Worm (Caenorhabditis elegans) whole organism, mixed stage, embryonic: ENCODE data around the gene C46F11.6.

Experiments used
- M03D4.4 ChIP-seq: sonication (generic microtip); optimal IDR thresholded peaks from 2 replicates; lab custom pipeline; 2017; ENCODE audit warnings: mild to moderate bottlenecking, missing genetic modification characterization, missing compliant biosample characterization
- bed-3 ChIP-seq: fragments of 200-800 bp; sonication (Bioruptor generic); optimal IDR thresholded peaks from 3 replicates; lab custom pipeline; 2018; ENCODE audit warnings: mild to moderate bottlenecking, missing genetic modification characterization, moderate library complexity, missing compliant biosample characterization
- blmp-1 ChIP-seq: fragments of 150-350 bp; optimal IDR thresholded peaks from 2 replicates; lab custom pipeline; 2014; ENCODE audit warnings: missing biosample characterization, missing genetic modification characterization
- ceh-39 ChIP-seq: fragments of 150-350 bp; optimal IDR thresholded peaks from 2 replicates; lab custom pipeline; 2014; ENCODE audit warnings: missing biosample characterization, missing genetic modification characterization
- ceh-43 ChIP-seq: fragments of 200-800 bp; sonication (Bioruptor generic); optimal IDR thresholded peaks from 2 replicates; lab custom pipeline; 2018; ENCODE audit warnings: mild to moderate bottlenecking, missing genetic modification characterization, moderate library complexity, missing compliant biosample characterization
- ceh-83 ChIP-seq: fragments of 200-800 bp; sonication (Bioruptor generic); optimal IDR thresholded peaks from 2 replicates; lab custom pipeline; 2018; ENCODE audit warnings: mild to moderate bottlenecking, missing genetic modification characterization, missing compliant biosample characterization
- ces-1 ChIP-seq: fragments of 150-350 bp; optimal IDR thresholded peaks from 2 replicates; lab custom pipeline; 2014; ENCODE audit warnings: missing biosample characterization, missing genetic modification reagents, missing genetic modification characterization
- cnd-1 ChIP-seq: fragments of 200-800 bp; sonication (Bioruptor generic); optimal IDR thresholded peaks from 2 replicates; lab custom pipeline; 2018; ENCODE audit warnings: mild to moderate bottlenecking, missing genetic modification characterization, missing compliant biosample characterization
- drap-1 ChIP-seq: fragments of 200-800 bp; sonication (Bioruptor generic); optimal IDR thresholded peaks from 3 replicates; lab custom pipeline; 2018; ENCODE audit warnings: mild to moderate bottlenecking, missing genetic modification characterization, missing compliant biosample characterization
- elt-1 ChIP-seq: sonication (generic microtip); optimal IDR thresholded peaks from 2 replicates; lab custom pipeline; 2017; ENCODE audit warnings: missing genetic modification characterization, mild to moderate bottlenecking, missing compliant biosample characterization, antibody characterized with exemption, moderate library complexity, borderline replicate concordance; ENCODE audit not compliant: insufficient read depth
- elt-3 ChIP-seq: fragments of 150-350 bp; optimal IDR thresholded peaks from 2 replicates; lab custom pipeline; 2014; ENCODE audit warnings: missing biosample characterization, missing genetic modification characterization
- flh-1 ChIP-seq: fragments of 200-800 bp; sonication (Bioruptor generic); optimal IDR thresholded peaks from 2 replicates; lab custom pipeline; 2018; ENCODE audit warnings: mild to moderate bottlenecking, missing genetic modification characterization, moderate library complexity, missing compliant biosample characterization
- ham-2 ChIP-seq: fragments of 200-800 bp; sonication (Bioruptor generic); optimal IDR thresholded peaks from 2 replicates; lab custom pipeline; 2018; ENCODE audit warnings: mild to moderate bottlenecking, missing genetic modification characterization, missing compliant biosample characterization
- hlh-1 ChIP-seq: fragments of 150-350 bp; optimal IDR thresholded peaks from 2 replicates; lab custom pipeline; 2014; ENCODE audit warnings: missing biosample characterization, missing genetic modification reagents, missing genetic modification characterization
- lin-13 ChIP-seq: fragments of 150-350 bp; optimal IDR thresholded peaks from 2 replicates; lab custom pipeline; 2014; ENCODE audit warnings: missing biosample characterization, missing genetic modification characterization
- lin-32 ChIP-seq: fragments of 200-800 bp; sonication (Bioruptor generic); optimal IDR thresholded peaks from 2 replicates; lab custom pipeline; 2018; ENCODE audit warnings: mild to moderate bottlenecking, missing genetic modification characterization, missing compliant biosample characterization
- lsy-2 ChIP-seq: fragments of 150-350 bp; optimal IDR thresholded peaks from 2 replicates; lab custom pipeline; 2014; ENCODE audit warnings: missing biosample characterization, missing genetic modification characterization
- mab-5 ChIP-seq: fragments of 150-350 bp; optimal IDR thresholded peaks from 2 replicates; lab custom pipeline; 2014; ENCODE audit warnings: missing biosample characterization, missing genetic modification characterization
- mep-1 ChIP-seq: fragments of 150-350 bp; optimal IDR thresholded peaks from 2 replicates; lab custom pipeline; 2017; ENCODE audit warnings: missing biosample characterization, missing genetic modification reagents, missing genetic modification characterization, inconsistent platforms
- mls-2 ChIP-seq: sonication (generic microtip); optimal IDR thresholded peaks from 2 replicates; lab custom pipeline; 2016; ENCODE audit warnings: mild to moderate bottlenecking, missing genetic modification characterization, moderate library complexity, missing compliant biosample characterization
- nhr-12 ChIP-seq: fragments of 150-350 bp; optimal IDR thresholded peaks from 2 replicates; lab custom pipeline; 2014; ENCODE audit warnings: missing biosample characterization, missing genetic modification characterization
- nhr-2 ChIP-seq: fragments of 150-350 bp; optimal IDR thresholded peaks from 2 replicates; lab custom pipeline; 2014; ENCODE audit warnings: missing biosample characterization, missing genetic modification characterization
- nhr-76 ChIP-seq: sonication (generic microtip); optimal IDR thresholded peaks from 2 replicates; lab custom pipeline; 2017; ENCODE audit warnings: missing biosample characterization, missing genetic modification characterization
- pha-4 ChIP-seq: fragments of 150-350 bp; optimal IDR thresholded peaks from 2 replicates; lab custom pipeline; 2018; ENCODE audit warnings: missing biosample characterization, missing genetic modification reagents, missing genetic modification characterization
- sem-2 ChIP-seq: fragments of 200-800 bp; sonication (Bioruptor generic); optimal IDR thresholded peaks from 2 replicates; lab custom pipeline; 2018; ENCODE audit warnings: mild to moderate bottlenecking, missing genetic modification characterization, missing compliant biosample characterization
- snpc-4 ChIP-seq: fragments of 150-350 bp; optimal IDR thresholded peaks from 2 replicates; lab custom pipeline; 2014; ENCODE audit warnings: missing biosample characterization, missing genetic modification characterization
- sptf-1 ChIP-seq: sonication (generic microtip); optimal IDR thresholded peaks from 2 replicates; lab custom pipeline; 2017; ENCODE audit warnings: mild to moderate bottlenecking, missing genetic modification characterization, moderate library complexity, missing compliant biosample characterization
- tbx-8 ChIP-seq: fragments of 200-800 bp; sonication (Bioruptor generic); optimal IDR thresholded peaks from 2 replicates; lab custom pipeline; 2018; ENCODE audit warnings: mild to moderate bottlenecking, missing genetic modification characterization, moderate library complexity, missing compliant biosample characterization
- unc-39 ChIP-seq: fragments of 150-350 bp; optimal IDR thresholded peaks from 2 replicates; lab custom pipeline; 2014; ENCODE audit warnings: missing biosample characterization, missing genetic modification characterization
- unc-62 ChIP-seq: fragments of 150-350 bp; optimal IDR thresholded peaks from 2 replicates; lab custom pipeline; 2014; ENCODE audit warnings: missing biosample characterization, missing genetic modification reagents, missing genetic modification characterization
- zip-8 ChIP-seq: fragments of 150-350 bp; optimal IDR thresholded peaks from 2 replicates; lab custom pipeline; 2014; ENCODE audit warnings: missing biosample characterization, missing genetic modification characterization
- ztf-11 ChIP-seq: fragments of 150-350 bp; optimal IDR thresholded peaks from 2 replicates; lab custom pipeline; 2014; ENCODE audit warnings: missing biosample characterization, missing genetic modification characterization

Gene C46F11.6

ce11 chrIII:3630337-3630736 is 39.9 kb downstream of the C46F11.6 start, which contains the start of gene mrps-31:
Gene mrps-31 (minus strand): TSS chrIII:3630372.
- TF ChIP-seq ces-1 (GFP tag; lab: Kevin White, UChicago) (no peak), hlh-1 (tag; lab: Kevin White, UChicago) (peak; percentile 9), mep-1 (tag; lab: Kevin White, UChicago) (peak; percentile 30), lin-13 (tag; lab: Kevin White, UChicago) (no peak), blmp-1 (tag; lab: Kevin White, UChicago) (no peak), tbx-8 (GFP tag; lab: Kevin White, UChicago) (no peak), elt-3 (no peak), drap-1 (GFP tag; lab: Kevin White, UChicago) (no peak), snpc-4 (tag; lab: Kevin White, UChicago) (no peak), ztf-11 (tag; lab: Kevin White, UChicago) (no peak), nhr-76 (tag; lab: Kevin White, UChicago) (no peak), mls-2 (tag; lab: Kevin White, UChicago) (no peak), sptf-1 (tag; lab: Kevin White, UChicago) (no peak), pha-4 (tag; lab: Kevin White, UChicago) (no peak), cnd-1 (no peak), ceh-83 (no peak), bed-3 (GFP tag; lab: Kevin White, UChicago) (no peak)
- TF ChIP-seq, all 35 proteins: peak for 2

DNA sequence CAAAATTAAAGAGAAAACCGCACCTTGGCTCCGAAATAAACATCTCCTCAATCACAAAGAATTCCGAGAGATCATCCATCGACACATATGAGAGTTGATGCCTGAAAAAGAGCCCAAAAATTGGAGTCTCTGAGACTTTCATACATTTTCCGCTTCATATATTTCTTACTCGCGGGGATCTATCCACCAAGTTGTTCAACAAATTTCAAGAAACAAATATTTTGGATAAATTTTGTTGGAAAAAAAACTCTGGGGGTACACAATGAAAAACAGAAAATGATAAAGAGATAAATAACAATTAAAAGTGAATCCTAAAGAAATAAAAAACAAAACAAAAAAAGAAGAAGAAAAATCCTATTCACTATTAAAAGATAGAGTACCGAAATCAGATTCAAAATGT is 43.2 kb downstream of the C46F11.6 start, which contains the start of gene sel-8:
Gene sel-8, minus strand, starts transcription at position 101 of the 400 bp plus-strand sequence.
- no peak for TF ChIP-seq unc-39 (tag; lab: Kevin White, UChicago)
- TF ChIP-seq elt-3 = no peak
- no peak for TF ChIP-seq M03D4.4 (tag; lab: Kevin White, UChicago)
- TF ChIP-seq ceh-83 = no peak

ce11 chrIII:3623772-3624171 is 46.5 kb downstream of the C46F11.6 start:
- no peak for TF ChIP-seq nhr-76 (tag; lab: Kevin White, UChicago)
- no peak for TF ChIP-seq unc-62 (GFP tag; lab: Kevin White, UChicago)
- TF ChIP-seq cnd-1 = peak; percentile 20
- TF ChIP-seq pha-4 (tag; lab: Kevin White, UChicago) = no peak
- peak; percentile 4 for TF ChIP-seq sem-2 (GFP tag; lab: Kevin White, UChicago)
- TF ChIP-seq ceh-39 = no peak
- no peak for TF ChIP-seq snpc-4 (tag; lab: Kevin White, UChicago)
- peak; percentile 89 for TF ChIP-seq ham-2 (GFP tag; lab: Kevin White, UChicago)
- no peak for TF ChIP-seq mls-2 (tag; lab: Kevin White, UChicago)
- TF ChIP-seq sptf-1 (tag; lab: Kevin White, UChicago) = no peak
- peak; percentile 1 for TF ChIP-seq M03D4.4 (tag; lab: Kevin White, UChicago)
- TF ChIP-seq ceh-43 = no peak
- TF ChIP-seq flh-1 (GFP tag; lab: Kevin White, UChicago) = no peak
- no peak for TF ChIP-seq lsy-2 (tag; lab: Kevin White, UChicago)
- no peak for TF ChIP-seq mab-5 (tag; lab: Kevin White, UChicago)
- TF ChIP-seq zip-8 (tag; lab: Kevin White, UChicago) = no peak
- no peak for TF ChIP-seq bed-3 (GFP tag; lab: Kevin White, UChicago)
- no peak for TF ChIP-seq nhr-12
- no peak for TF ChIP-seq elt-1 (tag; lab: Kevin White, UChicago)
- peak; percentile 72 for TF ChIP-seq nhr-2 (tag; lab: Kevin White, UChicago)
- no peak for TF ChIP-seq drap-1 (GFP tag; lab: Kevin White, UChicago)
- TF ChIP-seq lin-13 (tag; lab: Kevin White, UChicago) = no peak
- no peak for TF ChIP-seq ceh-83
- TF ChIP-seq lin-32 = peak; percentile 55
- peak; percentile 10 for TF ChIP-seq hlh-1 (tag; lab: Kevin White, UChicago)
- TF ChIP-seq, all 35 proteins: peak for 7

ce11 chrIII:3621211-3621897 is 48.9 kb downstream of the C46F11.6 start:
- no peak for TF ChIP-seq hlh-1 (tag; lab: Kevin White, UChicago)
- TF ChIP-seq lsy-2 (tag; lab: Kevin White, UChicago) = no peak
- TF ChIP-seq M03D4.4 (tag; lab: Kevin White, UChicago) = no peak
- TF ChIP-seq ces-1 (GFP tag; lab: Kevin White, UChicago) = no peak
- no peak for TF ChIP-seq unc-39 (tag; lab: Kevin White, UChicago)
- TF ChIP-seq nhr-2 (tag; lab: Kevin White, UChicago) = no peak
- no peak for TF ChIP-seq nhr-12
- no peak for TF ChIP-seq lin-13 (tag; lab: Kevin White, UChicago)
- TF ChIP-seq cnd-1 = no peak
- no peak for TF ChIP-seq mab-5 (tag; lab: Kevin White, UChicago)
- no peak for TF ChIP-seq mep-1 (tag; lab: Kevin White, UChicago)
- no peak for TF ChIP-seq ham-2 (GFP tag; lab: Kevin White, UChicago)
- TF ChIP-seq ceh-39 = no peak
- no peak for TF ChIP-seq sptf-1 (tag; lab: Kevin White, UChicago)
- no peak for TF ChIP-seq tbx-8 (GFP tag; lab: Kevin White, UChicago)
- no peak for TF ChIP-seq unc-62 (GFP tag; lab: Kevin White, UChicago)
- no peak for TF ChIP-seq blmp-1 (tag; lab: Kevin White, UChicago)
- TF ChIP-seq elt-3 = no peak
